Worm (Caenorhabditis elegans) whole organism, midembryonic: Measurements from ENCODE around the gene lpr-7.

Experiments used
- cog-1 ChIP-seq: sonication (generic microtip); optimal IDR thresholded peaks from 2 replicates; lab custom pipeline; 2016; ENCODE audit warnings: missing genetic modification characterization, missing compliant biosample characterization
- klf-2 ChIP-seq: fragments of 200-800 bp; sonication (Bioruptor generic); conservative IDR thresholded peaks from 2 replicates; pipeline ENCODE4 v1.3.6; 2022; ENCODE audit warnings: missing genetic modification reagents, missing genetic modification characterization, missing compliant biosample characterization
- med-1 ChIP-seq: sonication (generic microtip); optimal IDR thresholded peaks from 2 replicates; lab custom pipeline; 2017; ENCODE audit warnings: missing genetic modification characterization, mild to moderate bottlenecking, missing compliant biosample characterization, antibody characterized with exemption, missing genetic modification reagents; ENCODE audit not compliant: insufficient read depth
- ref-1 ChIP-seq: fragments of 200-800 bp; sonication (Bioruptor generic); conservative IDR thresholded peaks from 2 replicates; pipeline ENCODE4 v1.3.6; 2022; ENCODE audit warnings: missing genetic modification reagents, missing genetic modification characterization, missing compliant biosample characterization
- tab-1 ChIP-seq: fragments of 200-800 bp; sonication (Bioruptor generic); IDR thresholded peaks from 2 replicates; pipeline ENCODE4 v1.3.6; 2022; ENCODE audit warnings: missing genetic modification characterization, missing compliant biosample characterization
- ztf-23 ChIP-seq: fragments of 200-800 bp; sonication (Bioruptor generic); IDR thresholded peaks from 2 replicates; pipeline ENCODE4 v1.3.6; 2022; ENCODE audit warnings: missing genetic modification reagents, missing genetic modification characterization, missing compliant biosample characterization
- ztf-29 ChIP-seq: fragments of 200-800 bp; sonication (Bioruptor generic); IDR thresholded peaks from 2 replicates; pipeline ENCODE4 v1.3.6; 2022; ENCODE audit warnings: missing genetic modification reagents, missing genetic modification characterization, missing compliant biosample characterization

DNA sequence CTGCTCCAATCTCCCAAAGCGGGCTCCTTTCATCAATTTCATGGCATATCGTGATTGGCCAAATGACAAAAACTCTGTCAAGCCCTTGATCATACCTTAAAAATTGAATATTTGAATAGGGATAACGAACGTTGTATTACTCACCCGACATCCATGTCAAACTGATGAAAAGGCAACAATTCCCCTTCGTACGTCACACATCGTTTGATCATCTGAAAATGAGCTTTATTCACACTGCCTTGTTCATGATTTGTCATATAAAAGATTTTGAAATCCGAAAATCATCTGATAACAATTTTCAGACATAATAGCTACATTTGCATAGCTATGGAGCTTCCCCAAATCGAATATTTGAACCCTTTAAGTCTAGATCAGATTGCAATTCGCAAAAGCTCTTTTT is 50.5 kb downstream of the lpr-7 start, which contains the start of gene M02A10.1:
- TF ChIP-seq klf-2 (GFP tag; lab: Robert Waterston, UW) (no peak), ztf-23 (no peak), ref-1 (GFP tag; lab: Robert Waterston, UW) (no peak), ztf-29 (GFP tag; lab: Robert Waterston, UW) (no peak), cog-1 (tag; lab: Kevin White, UChicago) (no peak), med-1 (no peak), tab-1 (GFP tag; lab: Robert Waterston, UW) (no peak)
